Worm (Caenorhabditis elegans): ENCODE results near the gene C25G6.1.

The C25G6.1 gene

ce11 chrX:1265336-1265735 lies 5.4 kb upstream of the C25G6.1 start:
- no peak for TF ChIP-seq Y53G8AR.9 (GFP tag; conservative IDR thresholded peaks at IDR 0.05)

ce11 chrX:1272539-1272938 lies 1.8 kb downstream of the C25G6.1 start, which contains the start of gene C52B11.5:
C52B11.5 (plus strand) TSS chrX:1272788.
- no peak for TF ChIP-seq Y79H2A.3 (GFP tag; conservative IDR thresholded peaks at IDR 0.05)
- no peak for TF ChIP-seq F37B4.10 (GFP tag; IDR thresholded peaks at IDR 0.05)
- peak; percentile 82 for TF ChIP-seq atf-7 (tag; optimal IDR thresholded peaks at IDR 0.05)
- TF ChIP-seq Y67H2A.10 (GFP tag; conservative IDR thresholded peaks at IDR 0.05) = no peak
- TF ChIP-seq cebp-2 (GFP tag; IDR thresholded peaks at IDR 0.05) = no peak
- peak; percentile 78; the same call in 1 of the 2 replicates for TF ChIP-seq cebp-1 (GFP tag; IDR thresholded peaks at IDR 0.05)
- TF ChIP-seq cebp-1 (tag; optimal IDR thresholded peaks at IDR 0.05) = peak; percentile 92
- peak; percentile 98 for TF ChIP-seq nhr-80 (tag; optimal IDR thresholded peaks at IDR 0.05)
- no peak for TF ChIP-seq egrh-3 (GFP tag; IDR thresholded peaks at IDR 0.05)
- no peak for TF ChIP-seq ztf-26 (tag; optimal IDR thresholded peaks at IDR 0.05)
- TF ChIP-seq akir-1 (GFP tag; optimal IDR thresholded peaks at IDR 0.05) = no peak
- no peak for TF ChIP-seq hmg-1.2 (GFP tag; IDR thresholded peaks at IDR 0.05)
- TF ChIP-seq unc-62 (GFP tag; optimal IDR thresholded peaks at IDR 0.05) = peak; percentile 79
- TF ChIP-seq ztf-18 (tag; optimal IDR thresholded peaks at IDR 0.05) = no peak
- no peak for TF ChIP-seq hlh-26 (GFP tag; conservative IDR thresholded peaks at IDR 0.05)
- no peak for TF ChIP-seq zim-3 (tag; optimal IDR thresholded peaks at IDR 0.05)
- no peak for TF ChIP-seq mcd-1 (GFP tag; IDR thresholded peaks at IDR 0.05)
- TF ChIP-seq tbp1 (GFP tag; optimal IDR thresholded peaks at IDR 0.05) = peak; percentile 44
- no peak for TF ChIP-seq hlh-12 (tag; optimal IDR thresholded peaks at IDR 0.05)
- TF ChIP-seq nhr-120 (GFP tag; IDR thresholded peaks at IDR 0.05) = no peak
- no peak for TF ChIP-seq rpc-1 (optimal IDR thresholded peaks at IDR 0.05)
- TF ChIP-seq rpc-1 (tag; optimal IDR thresholded peaks at IDR 0.05) = no peak
- no peak for TF ChIP-seq unc-130 (GFP tag; optimal IDR thresholded peaks at IDR 0.05)
- no peak for TF ChIP-seq sea-2 (GFP tag; IDR thresholded peaks at IDR 0.05)
- TF ChIP-seq lin-40 (tag; optimal IDR thresholded peaks at IDR 0.05) = peak; percentile 9
- TF ChIP-seq mel-28 (tag; optimal IDR thresholded peaks at IDR 0.05; ENCODE audit: borderline replicate concordance) = no peak
- peak; percentile 70 for TF ChIP-seq nhr-90 (tag; optimal IDR thresholded peaks at IDR 0.05)
- TF ChIP-seq Y56A3A.18 (GFP tag; IDR thresholded peaks at IDR 0.05) = peak; percentile 76; the same call in 1 of the 2 replicates
- TF ChIP-seq dox-1 (GFP tag; IDR thresholded peaks at IDR 0.05) = peak; percentile 70; the same call in 1 of the 2 replicates
- no peak for TF ChIP-seq ekl-4 (GFP tag; IDR thresholded peaks at IDR 0.05)
- no peak for TF ChIP-seq B0019.2 (GFP tag; conservative IDR thresholded peaks at IDR 0.05)
- TF ChIP-seq egl-44 (GFP tag; IDR thresholded peaks at IDR 0.05) = no peak
- no peak for TF ChIP-seq ccch-3 (GFP tag; optimal IDR thresholded peaks at IDR 0.05)
- TF ChIP-seq ztf-22 (GFP tag; optimal IDR thresholded peaks at IDR 0.05) = peak; percentile 59
- no peak for TF ChIP-seq madf-8 (GFP tag; conservative IDR thresholded peaks at IDR 0.05)
- no peak for TF ChIP-seq madf-10 (tag; optimal IDR thresholded peaks at IDR 0.05)
- TF ChIP-seq nfyb-1 (GFP tag; IDR thresholded peaks at IDR 0.05) = 0 out of 2 replicates have a peak, but pooled peaks have one; percentile 36
- TF ChIP-seq ceh-79 (tag; optimal IDR thresholded peaks at IDR 0.05) = no peak
- TF ChIP-seq ets-4 (GFP tag; optimal IDR thresholded peaks at IDR 0.05) = peak; percentile 72
- no peak for TF ChIP-seq let-526 (GFP tag; IDR thresholded peaks at IDR 0.05)
- TF ChIP-seq madf-3 (GFP tag; IDR thresholded peaks at IDR 0.05) = no peak
- no peak for TF ChIP-seq pbrm-1 (GFP tag; IDR thresholded peaks at IDR 0.05)
- no peak for TF ChIP-seq efl-1 (GFP tag; optimal IDR thresholded peaks at IDR 0.05)
- TF ChIP-seq F22D6.2 (tag; optimal IDR thresholded peaks at IDR 0.05) = no peak
- peak; percentile 19 for TF ChIP-seq F23B12.7 (tag; optimal IDR thresholded peaks at IDR 0.05; ENCODE audit: insufficient read depth)
- no peak for TF ChIP-seq chd-7 (tag; optimal IDR thresholded peaks at IDR 0.05)
- TF ChIP-seq attf-6 (GFP tag; IDR thresholded peaks at IDR 0.05) = no peak
- TF ChIP-seq D2030.7 (GFP tag; IDR thresholded peaks at IDR 0.05) = no peak

All from whole organism, young adult.